Worm (Caenorhabditis elegans): ENCODE results near the gene F59B1.10.

- TF ChIP-seq dao-5 (tag; optimal IDR thresholded peaks at IDR 0.05) (no peak), W03F9.2 (tag; optimal IDR thresholded peaks at IDR 0.05) (no peak), him-1 (tag; optimal IDR thresholded peaks at IDR 0.05) (no peak)
Observed at ce11 chrV:3626944-3627343, 20.8 kb downstream of the F59B1.10 start, which contains the start of gene F59B1.4.

Measured in whole organism, L4/young adult.